Worm (Caenorhabditis elegans): ENCODE data around the gene F18A11.5.
A peak's percentile ranks its signal among the peaks of the same experiment; 100 is the strongest.

Gene F18A11.5

ce11 chrII:12981980-12982575 is 32.0 kb downstream of the F18A11.5 start:
- TF ChIP-seq alr-1 (tag; optimal IDR thresholded peaks at IDR 0.05) (no peak), ZK546.5 (tag; optimal IDR thresholded peaks at IDR 0.05) (no peak), egl-27 (tag; optimal IDR thresholded peaks at IDR 0.05) (peak; percentile 22), mab-5 (tag; optimal IDR thresholded peaks at IDR 0.05) (no peak), gmeb-1 (tag; optimal IDR thresholded peaks at IDR 0.05) (peak; percentile 18), lin-13 (GFP tag; optimal IDR thresholded peaks at IDR 0.05) (no peak), ceh-16 (tag; optimal IDR thresholded peaks at IDR 0.05) (peak; percentile 92), sma-9 (GFP tag; optimal IDR thresholded peaks at IDR 0.05) (peak; percentile 5), sma-9 (tag; optimal IDR thresholded peaks at IDR 0.05) (no peak), nhr-10 (tag; optimal IDR thresholded peaks at IDR 0.05) (no peak), fos-1 (tag; optimal IDR thresholded peaks at IDR 0.05) (no peak), elt-1 (tag; optimal IDR thresholded peaks at IDR 0.05) (peak; percentile 71), nhr-6 (tag; optimal IDR thresholded peaks at IDR 0.05) (no peak)

ce11 chrII:12980212-12980611 is 33.9 kb downstream of the F18A11.5 start, which contains the start of gene cyd-1:
cyd-1 (plus strand) TSS chrII:12980591.
- TF ChIP-seq fos-1 (tag; optimal IDR thresholded peaks at IDR 0.05) (peak; percentile 69), sma-9 (GFP tag; optimal IDR thresholded peaks at IDR 0.05) (peak; percentile 57), sma-9 (tag; optimal IDR thresholded peaks at IDR 0.05) (no peak), sma-3 (GFP tag; optimal IDR thresholded peaks at IDR 0.05) (peak; percentile 9), snpc-4 (tag; optimal IDR thresholded peaks at IDR 0.05) (no peak), crh-2 (tag; optimal IDR thresholded peaks at IDR 0.05) (peak; percentile 54), F13H6.1 (tag; optimal IDR thresholded peaks at IDR 0.05) (peak; percentile 41), ztf-11 (tag; optimal IDR thresholded peaks at IDR 0.05) (no peak)

- TF ChIP-seq C34F6.9 (tag; optimal IDR thresholded peaks at IDR 0.05) (no peak), ceh-82 (tag; optimal IDR thresholded peaks at IDR 0.05) (no peak), lin-11 (tag; optimal IDR thresholded peaks at IDR 0.05) (no peak), nhr-6 (tag; optimal IDR thresholded peaks at IDR 0.05) (no peak), ztf-11 (tag; optimal IDR thresholded peaks at IDR 0.05) (no peak), nhr-25 (tag; optimal IDR thresholded peaks at IDR 0.05) (no peak)
These were observed 35.4 kb downstream of the F18A11.5 start for ce11 chrII:12978658-12979057.

ce11 chrII:12969622-12970021 is 44.5 kb downstream of the F18A11.5 start, which contains the start of gene Y38F1A.4:
Y38F1A.4 (minus strand) TSS chrII:12969722.
- TF ChIP-seq ceh-82 (tag; optimal IDR thresholded peaks at IDR 0.05) (no peak), unc-55 (GFP tag; optimal IDR thresholded peaks at IDR 0.05) (no peak), lsy-2 (tag; optimal IDR thresholded peaks at IDR 0.05) (no peak), nhr-77 (tag; optimal IDR thresholded peaks at IDR 0.05) (no peak)

- TF ChIP-seq elt-1 (tag; optimal IDR thresholded peaks at IDR 0.05) (no peak), snpc-4 (tag; optimal IDR thresholded peaks at IDR 0.05) (peak; percentile 63)
These were observed 45.6 kb downstream of the F18A11.5 start for ce11 chrII:12968448-12968969.

- no peak for TF ChIP-seq ztf-11 (tag; optimal IDR thresholded peaks at IDR 0.05)
- TF ChIP-seq crh-2 (tag; optimal IDR thresholded peaks at IDR 0.05) = no peak
- TF ChIP-seq sma-9 (GFP tag; optimal IDR thresholded peaks at IDR 0.05) = no peak
- no peak for TF ChIP-seq sma-9 (tag; optimal IDR thresholded peaks at IDR 0.05)
- TF ChIP-seq nhr-6 (tag; optimal IDR thresholded peaks at IDR 0.05) = no peak
- no peak for TF ChIP-seq lin-11 (tag; optimal IDR thresholded peaks at IDR 0.05)
- no peak for TF ChIP-seq snpc-4 (tag; optimal IDR thresholded peaks at IDR 0.05)
- TF ChIP-seq unc-62 (GFP tag; optimal IDR thresholded peaks at IDR 0.05) = no peak
These were observed 47.8 kb downstream of the F18A11.5 start for ce11 chrII:12966274-12966673.

- no peak for TF ChIP-seq zag-1 (tag; optimal IDR thresholded peaks at IDR 0.05)
- no peak for TF ChIP-seq mdl-1 (tag; optimal IDR thresholded peaks at IDR 0.05)
- no peak for TF ChIP-seq sma-9 (GFP tag; optimal IDR thresholded peaks at IDR 0.05)
- no peak for TF ChIP-seq sma-9 (tag; optimal IDR thresholded peaks at IDR 0.05)
- TF ChIP-seq lsy-2 (tag; optimal IDR thresholded peaks at IDR 0.05) = no peak
- peak; percentile 33 for TF ChIP-seq peb-1 (tag; optimal IDR thresholded peaks at IDR 0.05)
- TF ChIP-seq Y55F3AM.14 (GFP tag; optimal IDR thresholded peaks at IDR 0.05) = no peak
- no peak for TF ChIP-seq nhr-12 (tag; optimal IDR thresholded peaks at IDR 0.05)
- no peak for TF ChIP-seq nhr-129 (tag; optimal IDR thresholded peaks at IDR 0.05)
- TF ChIP-seq elt-3 (tag; optimal IDR thresholded peaks at IDR 0.05) = no peak
- no peak for TF ChIP-seq nhr-23 (tag; optimal IDR thresholded peaks at IDR 0.05)
- TF ChIP-seq unc-62 (GFP tag; optimal IDR thresholded peaks at IDR 0.05) = no peak
- peak; percentile 27 for TF ChIP-seq nhr-21 (tag; optimal IDR thresholded peaks at IDR 0.05)
- no peak for TF ChIP-seq R02D3.7 (tag; optimal IDR thresholded peaks at IDR 0.05)
- no peak for TF ChIP-seq ceh-16 (tag; optimal IDR thresholded peaks at IDR 0.05)
- no peak for TF ChIP-seq egl-27 (tag; optimal IDR thresholded peaks at IDR 0.05)
- no peak for TF ChIP-seq ZK546.5 (tag; optimal IDR thresholded peaks at IDR 0.05)
- no peak for TF ChIP-seq elt-1 (tag; optimal IDR thresholded peaks at IDR 0.05)
These were observed 48.5 kb downstream of the F18A11.5 start for ce11 chrII:12965589-12965988.
